Comparison of ENCODE assay signal across 1 fruit fly cellular context in genomic region chr3L:14145666-14146314, dm6.
A peak's percentile ranks its signal among the peaks of the same experiment; 100 is the strongest.
TF ChIP-seq lines count a peak whose summit lies in the region.

No protein-coding gene starts in this region.

TF ChIP-seq in whole organism, embryonic, 481 proteins besides CTCF, POLR2A, EP300 and RAD21 (continued from another document):
- peak; percentile 55 for TF ChIP-seq CG18262 (tag; optimal IDR thresholded peaks at IDR 0.05; lab: Kevin White, UChicago)
- no peak for TF ChIP-seq NfI (GFP tag; optimal IDR thresholded peaks at IDR 0.05; lab: Kevin White, UChicago)
- TF ChIP-seq CG4360 (GFP tag; IDR thresholded peaks at IDR 0.05; lab: Robert Waterston, UW) = peak; percentile 82
- no peak for TF ChIP-seq CG9437 (GFP tag; optimal IDR thresholded peaks at IDR 0.05; lab: Kevin White, UChicago)
- no peak for TF ChIP-seq gfzf (GFP tag; optimal IDR thresholded peaks at IDR 0.05; lab: Kevin White, UChicago)
- no peak for TF ChIP-seq Ada2b (GFP tag; IDR thresholded peaks at IDR 0.05; lab: Robert Waterston, UW)
- no peak for TF ChIP-seq danr (GFP tag; IDR thresholded peaks at IDR 0.05; lab: Robert Waterston, UW)
- no peak for TF ChIP-seq Max (GFP tag; optimal IDR thresholded peaks at IDR 0.05; lab: Kevin White, UChicago)
- peak; percentile 8 for TF ChIP-seq gem (tag; optimal IDR thresholded peaks at IDR 0.05; lab: Kevin White, UChicago)
- TF ChIP-seq fd96Cb (tag; optimal IDR thresholded peaks at IDR 0.05; lab: Kevin White, UChicago) = peak; percentile 32
- TF ChIP-seq CG10959 (GFP tag; IDR thresholded peaks at IDR 0.05; lab: Robert Waterston, UW) = no peak
- no peak for TF ChIP-seq CG3281 (GFP tag; optimal IDR thresholded peaks at IDR 0.05; lab: Kevin White, UChicago)
